Worm (Caenorhabditis elegans) whole organism, L2 larva: ENCODE measurements around the gene K10C9.4.

Experiments
- ama-1 ChIP-seq: fragments of 150-350 bp; optimal IDR thresholded peaks from 2 replicates; lab custom pipeline; 2018; ENCODE audit warnings: inconsistent platforms
- nhr-10 ChIP-seq: sonication (generic microtip); optimal IDR thresholded peaks from 2 replicates; lab custom pipeline; 2017; ENCODE audit warnings: missing biosample characterization, missing genetic modification characterization
- nhr-11 ChIP-seq: fragments of 150-350 bp; optimal IDR thresholded peaks from 2 replicates; lab custom pipeline; 2014; ENCODE audit warnings: missing biosample characterization, missing genetic modification characterization
- skn-1 ChIP-seq: sonication (generic microtip); optimal IDR thresholded peaks from 2 replicates; lab custom pipeline; 2017; ENCODE audit warnings: missing biosample characterization, missing genetic modification characterization

ce11 chrV:1023367-1023766, 29.4 kb downstream of the K10C9.4 start, which contains the start of gene pei-2:
- TF ChIP-seq nhr-11 (tag; lab: Kevin White, UChicago) = no peak
- no peak for TF ChIP-seq nhr-10 (tag; lab: Kevin White, UChicago)
- TF ChIP-seq ama-1 (lab: Kevin White, UChicago) = no peak
- TF ChIP-seq skn-1 = no peak
